Fruit fly (Drosophila melanogaster): ENCODE data around the gene CG6664.

CG6664 gene

DNA sequence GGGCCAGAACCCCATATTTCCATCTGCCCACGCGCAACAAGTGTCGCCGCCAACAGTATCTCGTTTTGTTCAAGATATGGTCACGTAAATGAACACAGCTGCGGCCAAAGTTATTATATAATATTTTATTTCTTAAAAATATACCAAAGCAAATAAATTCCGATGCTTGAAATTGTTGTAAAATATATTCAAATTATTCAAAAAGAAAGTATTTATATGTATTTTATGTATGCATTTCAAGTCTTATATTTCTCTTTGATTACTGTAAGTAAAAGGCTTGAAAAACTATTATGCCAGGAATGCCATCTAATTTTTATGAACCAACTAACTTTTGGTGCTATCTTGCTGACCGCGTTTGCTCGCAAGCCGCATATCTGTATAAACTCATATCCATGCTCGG lies 26.8 kb downstream of the CG6664 start (continued):
- no peak for TF ChIP-seq Hr38 (GFP tag; optimal IDR thresholded peaks at IDR 0.05)
- peak; percentile 73 for TF ChIP-seq Blimp-1 (GFP tag; optimal IDR thresholded peaks at IDR 0.05)
- peak; percentile 78 for TF ChIP-seq spab (GFP tag; optimal IDR thresholded peaks at IDR 0.05)
- peak; percentile 45 for TF ChIP-seq Ets21C (GFP tag; optimal IDR thresholded peaks at IDR 0.05)
- TF ChIP-seq Eip93F (GFP tag; optimal IDR thresholded peaks at IDR 0.05): peak; percentile 68
- peak; percentile 98 for TF ChIP-seq Eip78C (GFP tag)
- peak; percentile 46 for TF ChIP-seq CG7368 (GFP tag; optimal IDR thresholded peaks at IDR 0.05)
- no peak for TF ChIP-seq Eip75B (GFP tag; optimal IDR thresholded peaks at IDR 0.05)
- TF ChIP-seq CG11902 (GFP tag; optimal IDR thresholded peaks at IDR 0.05): peak; percentile 43
- TF ChIP-seq CG3032 (tag; optimal IDR thresholded peaks at IDR 0.05): peak; percentile 82
- peak; percentile 80 for TF ChIP-seq fd59A (GFP tag; optimal IDR thresholded peaks at IDR 0.05)
- peak; percentile 67 for TF ChIP-seq Lpt (GFP tag; optimal IDR thresholded peaks at IDR 0.05)
- no peak for TF ChIP-seq dac (GFP tag; optimal IDR thresholded peaks at IDR 0.05)
- TF ChIP-seq net (GFP tag; optimal IDR thresholded peaks at IDR 0.05): peak; percentile 87
- TF ChIP-seq pdm3 (GFP tag; optimal IDR thresholded peaks at IDR 0.05): no peak
- TF ChIP-seq acj6 (GFP tag; optimal IDR thresholded peaks at IDR 0.05): peak; percentile 81
- no peak for TF ChIP-seq fd85E (GFP tag; optimal IDR thresholded peaks at IDR 0.05)
- peak; percentile 82 for TF ChIP-seq Smox (GFP tag; optimal IDR thresholded peaks at IDR 0.05)
- TF ChIP-seq Hr4 (GFP tag; optimal IDR thresholded peaks at IDR 0.05): no peak
- TF ChIP-seq CG31627 (GFP tag; optimal IDR thresholded peaks at IDR 0.05): peak; percentile 70
- peak; percentile 73; the same call in 1 of the 3 replicates for TF ChIP-seq eg (GFP tag; IDR thresholded peaks at IDR 0.05)
- no peak for TF ChIP-seq CG4318 (GFP tag; optimal IDR thresholded peaks at IDR 0.05)
- peak; percentile 85 for TF ChIP-seq CG32006 (GFP tag; optimal IDR thresholded peaks at IDR 0.05)
- peak; percentile 81 for TF ChIP-seq lz (GFP tag; optimal IDR thresholded peaks at IDR 0.05)

DNA sequence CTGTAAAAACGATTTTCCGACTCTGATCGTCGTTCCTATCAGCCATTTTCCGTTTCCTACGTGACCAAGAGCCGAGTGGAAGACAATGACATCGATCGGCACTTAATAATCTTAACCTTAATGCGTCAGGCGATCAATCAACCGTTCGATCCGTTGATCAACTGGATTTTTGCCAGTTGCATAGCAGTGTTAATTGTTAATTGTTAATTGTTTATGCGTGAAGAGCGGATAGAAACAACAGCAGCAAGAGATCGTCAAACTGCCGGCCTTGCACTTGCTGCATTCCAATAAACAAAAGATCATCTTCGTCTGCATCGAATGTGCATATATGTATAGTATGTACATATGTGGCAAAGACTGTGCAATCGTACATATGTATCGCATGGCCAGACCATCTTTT lies 27.5 kb downstream of the CG6664 start:
- TF ChIP-seq spab (GFP tag; optimal IDR thresholded peaks at IDR 0.05): no peak
- TF ChIP-seq svp (GFP tag): peak; percentile 80
- TF ChIP-seq achi (GFP tag; optimal IDR thresholded peaks at IDR 0.05): no peak
- no peak for TF ChIP-seq fd85E (GFP tag; optimal IDR thresholded peaks at IDR 0.05)

DNA sequence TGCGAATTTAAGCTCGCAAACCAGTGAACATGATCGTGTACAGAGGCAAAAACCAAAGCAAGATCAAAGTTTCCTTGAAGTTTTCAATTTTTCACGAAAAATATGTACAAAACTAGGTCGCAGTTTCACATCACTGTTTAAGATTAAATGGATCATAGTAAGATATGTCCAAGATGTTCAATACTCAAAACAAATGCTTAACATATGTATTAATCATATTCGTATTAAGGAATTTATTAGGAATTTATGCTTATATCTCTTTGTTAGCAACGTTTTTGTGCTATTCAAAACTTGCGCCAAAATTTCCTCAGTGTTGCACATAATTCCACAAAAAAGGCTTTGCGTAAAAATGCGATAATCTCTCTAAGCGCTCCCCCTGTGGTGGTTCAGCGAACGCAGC lies 28.6 kb downstream of the CG6664 start:
- TF ChIP-seq CG7368 (GFP tag; optimal IDR thresholded peaks at IDR 0.05) (no peak), CG8119 (GFP tag; IDR thresholded peaks at IDR 0.05) (peak; percentile 53), lz (GFP tag; optimal IDR thresholded peaks at IDR 0.05) (no peak), Eip78C (GFP tag) (peak; percentile 76), CG6808 (GFP tag; optimal IDR thresholded peaks at IDR 0.05) (peak; percentile 2), CG3919 (GFP tag; optimal IDR thresholded peaks at IDR 0.05) (peak; percentile 21), CG4318 (GFP tag; optimal IDR thresholded peaks at IDR 0.05) (no peak), acj6 (GFP tag; optimal IDR thresholded peaks at IDR 0.05) (peak; percentile 23), eg (GFP tag; IDR thresholded peaks at IDR 0.05) (peak; percentile 41; the same call in 1 of the 3 replicates), Eip75B (GFP tag; optimal IDR thresholded peaks at IDR 0.05) (no peak), dsx (GFP tag; optimal IDR thresholded peaks at IDR 0.05; ENCODE audit: poor library complexity, severe bottlenecking) (no peak), CG10669 (GFP tag; optimal IDR thresholded peaks at IDR 0.05) (peak; percentile 21), Sox102F (GFP tag; optimal IDR thresholded peaks at IDR 0.05) (no peak), Smox (GFP tag; optimal IDR thresholded peaks at IDR 0.05) (no peak), Lpt (GFP tag; optimal IDR thresholded peaks at IDR 0.05) (no peak), CG10631 (GFP tag; optimal IDR thresholded peaks at IDR 0.05) (no peak), vri (GFP tag; optimal IDR thresholded peaks at IDR 0.05) (no peak), CG6163 (GFP tag; IDR thresholded peaks at IDR 0.05) (no peak), CG8319 (GFP tag; optimal IDR thresholded peaks at IDR 0.05) (no peak), CG8632 (GFP tag; optimal IDR thresholded peaks at IDR 0.05) (no peak), CG32006 (GFP tag; optimal IDR thresholded peaks at IDR 0.05) (peak; percentile 60), CG3032 (tag; optimal IDR thresholded peaks at IDR 0.05) (peak; percentile 13), Gug (GFP tag; IDR thresholded peaks at IDR 0.05) (no peak), CG34406 (GFP tag; optimal IDR thresholded peaks at IDR 0.05) (no peak), Hr38 (GFP tag; optimal IDR thresholded peaks at IDR 0.05) (no peak), pdm3 (GFP tag; optimal IDR thresholded peaks at IDR 0.05) (peak; percentile 33), dac (GFP tag; optimal IDR thresholded peaks at IDR 0.05) (no peak), Hr39 (GFP tag; optimal IDR thresholded peaks at IDR 0.05) (no peak), spab (GFP tag; optimal IDR thresholded peaks at IDR 0.05) (no peak), CG1621 (tag; optimal IDR thresholded peaks at IDR 0.05) (no peak), Met (GFP tag; optimal IDR thresholded peaks at IDR 0.05) (no peak), Hr4 (GFP tag; optimal IDR thresholded peaks at IDR 0.05) (peak; percentile 58), Blimp-1 (GFP tag; optimal IDR thresholded peaks at IDR 0.05) (no peak), CG11762 (GFP tag; optimal IDR thresholded peaks at IDR 0.05; ENCODE audit: insufficient read depth) (no peak), CG15336 (GFP tag; IDR thresholded peaks at IDR 0.05) (peak; percentile 18; the same call in 1 of the 2 replicates), fd59A (GFP tag; optimal IDR thresholded peaks at IDR 0.05) (no peak), net (GFP tag; optimal IDR thresholded peaks at IDR 0.05) (peak; percentile 5), Sox15 (GFP tag; optimal IDR thresholded peaks at IDR 0.05) (no peak), OdsH (GFP tag; optimal IDR thresholded peaks at IDR 0.05) (peak; percentile 18)

All from whole organism, prepupa.